In the genomic region with DNA sequence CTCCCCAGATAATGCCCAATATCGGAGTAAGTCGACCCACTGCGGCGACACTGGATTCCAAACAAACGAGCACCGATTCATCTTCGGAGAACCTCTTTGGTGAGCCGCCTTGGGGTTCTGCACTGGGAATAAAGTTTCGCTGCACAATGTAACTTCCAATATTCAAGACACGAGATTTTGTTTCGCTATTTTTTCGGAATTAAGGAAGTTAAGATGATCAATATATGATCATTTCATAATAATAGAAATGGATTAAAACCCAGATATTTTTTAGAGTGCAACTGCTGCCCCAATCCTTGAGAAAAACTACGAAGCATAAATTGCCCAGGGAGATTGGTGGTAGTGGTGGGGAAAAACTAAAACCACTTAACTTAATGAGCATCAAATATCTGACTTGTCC, we compare ENCODE assay signal across 1 fruit fly cellular context.
TF ChIP-seq lines count a peak whose summit lies in the region.

No protein-coding gene starts in this region.

TF ChIP-seq in whole organism, embryonic, 481 proteins besides CTCF, POLR2A, EP300 and RAD21 (continued from another document and continues in another):
- TF ChIP-seq Mrtf (GFP tag; IDR thresholded peaks at IDR 0.05; lab: Robert Waterston, UW), result 0 out of 3 replicates have a peak, but pooled peaks have one; percentile 21
- TF ChIP-seq CG14014 (GFP tag; IDR thresholded peaks at IDR 0.05; lab: Robert Waterston, UW), result no peak
- no peak for TF ChIP-seq CG7271 (tag; optimal IDR thresholded peaks at IDR 0.05; lab: Kevin White, UChicago)
- peak; percentile 57 for TF ChIP-seq tin (GFP tag; optimal IDR thresholded peaks at IDR 0.05; lab: Kevin White, UChicago)
- TF ChIP-seq ind (GFP tag; optimal IDR thresholded peaks at IDR 0.05; lab: Kevin White, UChicago), result peak; percentile 44
- peak; percentile 1 for TF ChIP-seq CG1233 (GFP tag; optimal IDR thresholded peaks at IDR 0.05; lab: Kevin White, UChicago)
- peak; percentile 38 for TF ChIP-seq CG2875 (GFP tag; optimal IDR thresholded peaks at IDR 0.05; lab: Kevin White, UChicago)
- TF ChIP-seq Abd-B (GFP tag; optimal IDR thresholded peaks at IDR 0.05; lab: Kevin White, UChicago), result no peak
- TF ChIP-seq CG10565 (GFP tag; optimal IDR thresholded peaks at IDR 0.05; lab: Kevin White, UChicago), result no peak
- no peak for TF ChIP-seq Antp (GFP tag; optimal IDR thresholded peaks at IDR 0.05; lab: Kevin White, UChicago)
- TF ChIP-seq tap (tag; optimal IDR thresholded peaks at IDR 0.05; lab: Kevin White, UChicago), result peak; percentile 24
- TF ChIP-seq gem (tag; optimal IDR thresholded peaks at IDR 0.05; lab: Kevin White, UChicago), result peak; percentile 68
- TF ChIP-seq ap (GFP tag; IDR thresholded peaks at IDR 0.05; lab: Robert Waterston, UW), result no peak
- peak; percentile 15 for TF ChIP-seq CG18764 (GFP tag; optimal IDR thresholded peaks at IDR 0.05; lab: Kevin White, UChicago)
- TF ChIP-seq NC2β (GFP tag; optimal IDR thresholded peaks at IDR 0.05; lab: Kevin White, UChicago), result peak; percentile 51
- TF ChIP-seq D19A (tag; optimal IDR thresholded peaks at IDR 0.05; lab: Kevin White, UChicago), result peak; percentile 34
- 0 out of 2 replicates have a peak, but pooled peaks have one; percentile 14 for TF ChIP-seq stc (GFP tag; IDR thresholded peaks at IDR 0.05; lab: Robert Waterston, UW)
- TF ChIP-seq CG6813 (GFP tag; optimal IDR thresholded peaks at IDR 0.05; lab: Kevin White, UChicago), result peak; percentile 56
- peak; percentile 78 for TF ChIP-seq Ets65A (GFP tag; lab: Kevin White, UChicago)
- no peak for TF ChIP-seq CG4328 (GFP tag; optimal IDR thresholded peaks at IDR 0.05; lab: Kevin White, UChicago)
- peak; percentile 3 for TF ChIP-seq CG1647 (GFP tag; optimal IDR thresholded peaks at IDR 0.05; lab: Kevin White, UChicago)
- TF ChIP-seq CG33213 (GFP tag; optimal IDR thresholded peaks at IDR 0.05; lab: Kevin White, UChicago), result peak; percentile 11
- peak; percentile 51 for TF ChIP-seq ATbp (GFP tag; optimal IDR thresholded peaks at IDR 0.05; lab: Kevin White, UChicago)
- TF ChIP-seq CG10147 (GFP tag; optimal IDR thresholded peaks at IDR 0.05; lab: Kevin White, UChicago), result no peak
- TF ChIP-seq CG2678 (tag; optimal IDR thresholded peaks at IDR 0.05; lab: Kevin White, UChicago), result peak; percentile 66
- no peak for TF ChIP-seq CG30020 (tag; optimal IDR thresholded peaks at IDR 0.05; lab: Kevin White, UChicago)
- peak in 1 of 3 experiments; percentile 50 for TF ChIP-seq Stat92E (GFP tag; optimal IDR thresholded peaks at IDR 0.05; lab: Kevin White, UChicago)
- TF ChIP-seq hb (GFP tag; IDR thresholded peaks at IDR 0.05; lab: Robert Waterston, UW; ENCODE audit: partially characterized antibody), result no peak
- peak; percentile 61 for TF ChIP-seq CG10267 (tag; optimal IDR thresholded peaks at IDR 0.05; lab: Kevin White, UChicago)
- TF ChIP-seq CG2116 (GFP tag; optimal IDR thresholded peaks at IDR 0.05; lab: Kevin White, UChicago), result no peak
- TF ChIP-seq CG14441 (GFP tag; IDR thresholded peaks at IDR 0.05; lab: Robert Waterston, UW), result 0 out of 2 replicates have a peak, but pooled peaks have one; percentile 12
- peak; percentile 27 for TF ChIP-seq CG7556 (GFP tag; optimal IDR thresholded peaks at IDR 0.05; lab: Kevin White, UChicago)
- TF ChIP-seq nau (GFP tag; optimal IDR thresholded peaks at IDR 0.05; lab: Kevin White, UChicago), result no peak
- no peak for TF ChIP-seq CG12104 (GFP tag; optimal IDR thresholded peaks at IDR 0.05; lab: Kevin White, UChicago)
- TF ChIP-seq CG18599 (GFP tag; optimal IDR thresholded peaks at IDR 0.05; lab: Kevin White, UChicago), result peak; percentile 4
- no peak for TF ChIP-seq Lhr (GFP tag; optimal IDR thresholded peaks at IDR 0.05; lab: Kevin White, UChicago)
- TF ChIP-seq Med (GFP tag; lab: Kevin White, UChicago), result peak; percentile 60
- no peak for TF ChIP-seq pan (optimal IDR thresholded peaks at IDR 0.05; lab: Kevin White, UChicago)
- TF ChIP-seq pan (GFP tag; optimal IDR thresholded peaks at IDR 0.05 in 1 of 2, IDR thresholded peaks at IDR 0.05 in 1 of 2), result peak in 1 of 2 experiments; percentile 48
- 0 out of 2 replicates have a peak, but pooled peaks have one; percentile 11 for TF ChIP-seq CG32767 (GFP tag; IDR thresholded peaks at IDR 0.05; lab: Robert Waterston, UW)
- TF ChIP-seq ara (GFP tag; IDR thresholded peaks at IDR 0.05; lab: Robert Waterston, UW), result peak; percentile 83
- TF ChIP-seq Dbx (GFP tag; IDR thresholded peaks at IDR 0.05; lab: Robert Waterston, UW), result no peak
- peak; percentile 42; the same call in 1 of the 3 replicates for TF ChIP-seq CG7357 (GFP tag; IDR thresholded peaks at IDR 0.05; lab: Robert Waterston, UW)
- TF ChIP-seq CG9817 (tag; optimal IDR thresholded peaks at IDR 0.05; lab: Kevin White, UChicago), result no peak
- peak; percentile 70 for TF ChIP-seq CG7839 (tag; optimal IDR thresholded peaks at IDR 0.05; lab: Kevin White, UChicago)
- peak; percentile 43 for TF ChIP-seq CG8388 (GFP tag; optimal IDR thresholded peaks at IDR 0.05; lab: Kevin White, UChicago)
- no peak for TF ChIP-seq CHES-1-like (GFP tag; optimal IDR thresholded peaks at IDR 0.05; lab: Kevin White, UChicago)
- TF ChIP-seq dysf (GFP tag; IDR thresholded peaks at IDR 0.05; lab: Robert Waterston, UW), result peak; percentile 50; the same call in 1 of the 3 replicates
- TF ChIP-seq Blimp-1 (GFP tag; optimal IDR thresholded peaks at IDR 0.05; lab: Kevin White, UChicago), result peak; percentile 71
- TF ChIP-seq Mad (GFP tag; optimal IDR thresholded peaks at IDR 0.05; lab: Kevin White, UChicago), result no peak
- TF ChIP-seq H15 (GFP tag; IDR thresholded peaks at IDR 0.05; lab: Robert Waterston, UW), result peak; percentile 62; the same call in 2 of the 3 replicates
- TF ChIP-seq ttk (GFP tag; IDR thresholded peaks at IDR 0.05; lab: Robert Waterston, UW), result peak; percentile 34; the same call in 1 of the 2 replicates
- TF ChIP-seq CG14667 (GFP tag; IDR thresholded peaks at IDR 0.05; lab: Robert Waterston, UW), result 0 out of 2 replicates have a peak, but pooled peaks have one; percentile 22
- TF ChIP-seq Deaf1 (tag; optimal IDR thresholded peaks at IDR 0.05; lab: Kevin White, UChicago), result peak; percentile 16
- TF ChIP-seq CG34224 (GFP tag; IDR thresholded peaks at IDR 0.05; lab: Robert Waterston, UW; ENCODE audit: partially characterized antibody), result no peak
- TF ChIP-seq jing (GFP tag; optimal IDR thresholded peaks at IDR 0.05; lab: Kevin White, UChicago), result no peak
- TF ChIP-seq CG34422 (GFP tag; IDR thresholded peaks at IDR 0.05; lab: Robert Waterston, UW), result peak; percentile 13; the same call in 1 of the 3 replicates
- no peak for TF ChIP-seq CG12299 (tag; optimal IDR thresholded peaks at IDR 0.05; lab: Kevin White, UChicago)
- peak; percentile 69 for TF ChIP-seq CG4424 (GFP tag; optimal IDR thresholded peaks at IDR 0.05; lab: Kevin White, UChicago)
- TF ChIP-seq CG6791 (GFP tag; IDR thresholded peaks at IDR 0.05; lab: Robert Waterston, UW; ENCODE audit: partially characterized antibody), result no peak
- TF ChIP-seq btn (GFP tag; optimal IDR thresholded peaks at IDR 0.05; lab: Kevin White, UChicago), result no peak
- no peak for TF ChIP-seq Sox102F (GFP tag; optimal IDR thresholded peaks at IDR 0.05; lab: Kevin White, UChicago)
- peak; percentile 49 for TF ChIP-seq trem (tag; optimal IDR thresholded peaks at IDR 0.05; lab: Kevin White, UChicago)
- TF ChIP-seq sim (GFP tag; IDR thresholded peaks at IDR 0.05; lab: Robert Waterston, UW), result peak; percentile 67
- no peak for TF ChIP-seq gro (GFP tag; optimal IDR thresholded peaks at IDR 0.05; lab: Kevin White, UChicago)
- peak; percentile 81 for TF ChIP-seq CG10979 (tag; optimal IDR thresholded peaks at IDR 0.05; lab: Kevin White, UChicago)
- no peak for TF ChIP-seq CG14965 (GFP tag; optimal IDR thresholded peaks at IDR 0.05; lab: Kevin White, UChicago; ENCODE audit: borderline replicate concordance)
- no peak for TF ChIP-seq CG17568 (GFP tag; optimal IDR thresholded peaks at IDR 0.05; lab: Kevin White, UChicago)
- TF ChIP-seq chif (GFP tag; optimal IDR thresholded peaks at IDR 0.05; lab: Kevin White, UChicago), result peak in 1 of 2 experiments; percentile 53
- no peak for TF ChIP-seq Sin3A (optimal IDR thresholded peaks at IDR 0.05; lab: Kevin White, UChicago)
- TF ChIP-seq ranshi (GFP tag; IDR thresholded peaks at IDR 0.05; lab: Robert Waterston, UW), result peak; percentile 29; the same call in 1 of the 2 replicates
- no peak for TF ChIP-seq Dek (tag; optimal IDR thresholded peaks at IDR 0.05; lab: Kevin White, UChicago)
- no peak for TF ChIP-seq CG11723 (GFP tag; optimal IDR thresholded peaks at IDR 0.05; lab: Kevin White, UChicago)
- TF ChIP-seq CG17361 (GFP tag; IDR thresholded peaks at IDR 0.05; lab: Robert Waterston, UW), result peak; percentile 56
- TF ChIP-seq bab2 (GFP tag; optimal IDR thresholded peaks at IDR 0.05; lab: Kevin White, UChicago), result peak; percentile 14
- TF ChIP-seq E2f1 (GFP tag; IDR thresholded peaks at IDR 0.05; lab: Robert Waterston, UW), result peak; percentile 58
- TF ChIP-seq CG7928 (GFP tag; optimal IDR thresholded peaks at IDR 0.05; lab: Kevin White, UChicago), result no peak
- peak; percentile 11 for TF ChIP-seq fd64A (GFP tag; optimal IDR thresholded peaks at IDR 0.05; lab: Kevin White, UChicago)
- peak; percentile 23 for TF ChIP-seq CG10654 (GFP tag; optimal IDR thresholded peaks at IDR 0.05; lab: Kevin White, UChicago)
- 0 out of 2 replicates have a peak, but pooled peaks have one; percentile 28 for TF ChIP-seq danr (GFP tag; IDR thresholded peaks at IDR 0.05; lab: Robert Waterston, UW)
- TF ChIP-seq CG13296 (GFP tag; optimal IDR thresholded peaks at IDR 0.05; lab: Kevin White, UChicago), result no peak
- TF ChIP-seq lbe (GFP tag; optimal IDR thresholded peaks at IDR 0.05; lab: Kevin White, UChicago), result no peak
- peak; percentile 39 for TF ChIP-seq lmd (GFP tag; IDR thresholded peaks at IDR 0.05; lab: Robert Waterston, UW)
- peak; percentile 8 for TF ChIP-seq Ssrp (tag; optimal IDR thresholded peaks at IDR 0.05; lab: Kevin White, UChicago)
- TF ChIP-seq Six4 (GFP tag; optimal IDR thresholded peaks at IDR 0.05; lab: Kevin White, UChicago), result peak; percentile 25
- TF ChIP-seq bsh (GFP tag; optimal IDR thresholded peaks at IDR 0.05; lab: Kevin White, UChicago), result peak in 1 of 2 experiments; percentile 53
- no peak for TF ChIP-seq CG4854 (GFP tag; optimal IDR thresholded peaks at IDR 0.05; lab: Kevin White, UChicago)
- TF ChIP-seq gce (GFP tag; IDR thresholded peaks at IDR 0.05; lab: Robert Waterston, UW), result 0 out of 3 replicates have a peak, but pooled peaks have one; percentile 22
- no peak for TF ChIP-seq D (optimal IDR thresholded peaks at IDR 0.05; lab: Kevin White, UChicago)
- peak; percentile 60 for TF ChIP-seq D (GFP tag; optimal IDR thresholded peaks at IDR 0.05; lab: Kevin White, UChicago)
- no peak for TF ChIP-seq tx (GFP tag; optimal IDR thresholded peaks at IDR 0.05; lab: Kevin White, UChicago)
- peak; percentile 31 for TF ChIP-seq CG15696 (tag; optimal IDR thresholded peaks at IDR 0.05; lab: Kevin White, UChicago)
- TF ChIP-seq Doc3 (GFP tag; IDR thresholded peaks at IDR 0.05; lab: Robert Waterston, UW; ENCODE audit: partially characterized antibody), result no peak
- TF ChIP-seq CG6689 (GFP tag; IDR thresholded peaks at IDR 0.05; lab: Robert Waterston, UW), result peak; percentile 68
- peak; percentile 43; the same call in 1 of the 2 replicates for TF ChIP-seq ssp (GFP tag; IDR thresholded peaks at IDR 0.05; lab: Robert Waterston, UW)
- TF ChIP-seq inv (GFP tag; IDR thresholded peaks at IDR 0.05; lab: Robert Waterston, UW; ENCODE audit: partially characterized antibody), result no peak
- TF ChIP-seq gsb-n (tag; optimal IDR thresholded peaks at IDR 0.05; lab: Kevin White, UChicago), result peak; percentile 41
- peak; percentile 55 for TF ChIP-seq CG11504 (tag; optimal IDR thresholded peaks at IDR 0.05; lab: Kevin White, UChicago)
- no peak for TF ChIP-seq CG9215 (GFP tag; IDR thresholded peaks at IDR 0.05; lab: Robert Waterston, UW)
- peak; percentile 59 for TF ChIP-seq unpg (GFP tag; optimal IDR thresholded peaks at IDR 0.05; lab: Kevin White, UChicago)
- TF ChIP-seq CG2202 (tag; optimal IDR thresholded peaks at IDR 0.05; lab: Kevin White, UChicago), result peak; percentile 5
- peak; percentile 80 for TF ChIP-seq CG1603 (tag; optimal IDR thresholded peaks at IDR 0.05; lab: Kevin White, UChicago)
- TF ChIP-seq Hr39 (optimal IDR thresholded peaks at IDR 0.05; lab: Kevin White, UChicago), result no peak
- peak; percentile 11 for TF ChIP-seq pnt (GFP tag; optimal IDR thresholded peaks at IDR 0.05; lab: Kevin White, UChicago)
- TF ChIP-seq row (GFP tag; IDR thresholded peaks at IDR 0.05; lab: Robert Waterston, UW), result peak; percentile 22; the same call in 1 of the 3 replicates
- TF ChIP-seq lola (GFP tag; optimal IDR thresholded peaks at IDR 0.05; lab: Kevin White, UChicago), result peak in 1 of 3 experiments; percentile 36
- peak; percentile 66 for TF ChIP-seq Spps (tag; optimal IDR thresholded peaks at IDR 0.05; lab: Kevin White, UChicago)
- peak; percentile 69 for TF ChIP-seq fd96Cb (tag; optimal IDR thresholded peaks at IDR 0.05; lab: Kevin White, UChicago)
- TF ChIP-seq CG32532 (GFP tag; IDR thresholded peaks at IDR 0.05; lab: Robert Waterston, UW), result no peak
- no peak for TF ChIP-seq mam (GFP tag; optimal IDR thresholded peaks at IDR 0.05; lab: Kevin White, UChicago)
- no peak for TF ChIP-seq CG13424 (tag; optimal IDR thresholded peaks at IDR 0.05; lab: Kevin White, UChicago)
- no peak for TF ChIP-seq Nf-YB (GFP tag; optimal IDR thresholded peaks at IDR 0.05; lab: Kevin White, UChicago)
- peak; percentile 25; the same call in 1 of the 2 replicates for TF ChIP-seq CG10959 (GFP tag; IDR thresholded peaks at IDR 0.05; lab: Robert Waterston, UW)
- 0 out of 3 replicates have a peak, but pooled peaks have one; percentile 19 for TF ChIP-seq B-H1 (GFP tag; IDR thresholded peaks at IDR 0.05; lab: Robert Waterston, UW)
- TF ChIP-seq CG8281 (tag; optimal IDR thresholded peaks at IDR 0.05; lab: Kevin White, UChicago), result peak; percentile 12
- no peak for TF ChIP-seq CG4617 (GFP tag; optimal IDR thresholded peaks at IDR 0.05; lab: Kevin White, UChicago; ENCODE audit: borderline replicate concordance)
- TF ChIP-seq CG12391 (tag; optimal IDR thresholded peaks at IDR 0.05; lab: Kevin White, UChicago), result no peak
- TF ChIP-seq Camta (GFP tag; optimal IDR thresholded peaks at IDR 0.05; lab: Kevin White, UChicago), result peak; percentile 30
- no peak for TF ChIP-seq caup (GFP tag; optimal IDR thresholded peaks at IDR 0.05; lab: Kevin White, UChicago; ENCODE audit: severe bottlenecking)
- peak; percentile 24 for TF ChIP-seq CG8359 (GFP tag; optimal IDR thresholded peaks at IDR 0.05; lab: Kevin White, UChicago; ENCODE audit: borderline replicate concordance)
- peak; percentile 10 for TF ChIP-seq bcd (GFP tag; optimal IDR thresholded peaks at IDR 0.05; lab: Kevin White, UChicago)
- TF ChIP-seq CG18262 (tag; optimal IDR thresholded peaks at IDR 0.05; lab: Kevin White, UChicago), result peak; percentile 78
- TF ChIP-seq Fer3 (tag; optimal IDR thresholded peaks at IDR 0.05; lab: Kevin White, UChicago), result peak; percentile 7
- peak; percentile 30 for TF ChIP-seq Max (GFP tag; optimal IDR thresholded peaks at IDR 0.05; lab: Kevin White, UChicago)
